Fruit fly (Drosophila melanogaster) whole organism, embryonic: ENCODE results near the gene CG4452.

Source experiments
- Aef1 ChIP-seq: fragments of 200-800 bp; sonication (Bioruptor generic); IDR thresholded peaks from 3 replicates; pipeline ENCODE4 v1.3.6; 2022; ENCODE audit warnings: missing biosample characterization, missing genetic modification characterization
- CG10321 ChIP-seq: fragments of 200-800 bp; sonication (Bioruptor generic); IDR thresholded peaks from 2 replicates; pipeline ENCODE4 v1.3.6; 2022; ENCODE audit warnings: missing biosample characterization, missing genetic modification characterization
- CG12659 ChIP-seq: fragments of 200-800 bp; sonication (Bioruptor generic); optimal IDR thresholded peaks from 3 replicates; lab custom pipeline; 2017; ENCODE audit warnings: mild to moderate bottlenecking, missing biosample characterization, missing genetic modification reagents, missing genetic modification characterization
- CG14014 ChIP-seq: fragments of 200-800 bp; sonication (Bioruptor generic); IDR thresholded peaks from 2 replicates; pipeline ENCODE4 v1.3.6; 2022; ENCODE audit warnings: missing biosample characterization, missing genetic modification characterization
- CG15269 ChIP-seq: fragments of 200-800 bp; sonication (Bioruptor generic); optimal IDR thresholded peaks from 2 replicates; lab custom pipeline; 2018; ENCODE audit warnings: missing biosample characterization, mild to moderate bottlenecking, missing genetic modification characterization, moderate library complexity
- CG1647 ChIP-seq: fragments of 200-800 bp; sonication (Bioruptor generic); optimal IDR thresholded peaks from 3 replicates; lab custom pipeline; 2016; ENCODE audit warnings: missing biosample characterization, missing genetic modification characterization
- CG17328 ChIP-seq: fragments of 200-800 bp; sonication (Bioruptor generic); IDR thresholded peaks from 2 replicates; pipeline ENCODE4 v1.3.6; 2022; ENCODE audit warnings: missing biosample characterization, missing genetic modification characterization
- CG17385 ChIP-seq: fragments of 200-800 bp; sonication (Bioruptor generic); optimal IDR thresholded peaks from 3 replicates; lab custom pipeline; 2018; ENCODE audit warnings: missing biosample characterization, mild to moderate bottlenecking, missing genetic modification characterization
- CG17912 ChIP-seq: fragments of 200-800 bp; sonication (Bioruptor generic); optimal IDR thresholded peaks from 2 replicates; lab custom pipeline; 2018; ENCODE audit warnings: missing biosample characterization, mild to moderate bottlenecking, missing genetic modification characterization
- CG18262 ChIP-seq: fragments of 200-800 bp; optimal IDR thresholded peaks from 3 replicates; lab custom pipeline; 2019; ENCODE audit warnings: missing biosample characterization, mild to moderate bottlenecking, missing genetic modification characterization, moderate library complexity
- CG2712 ChIP-seq: fragments of 200-800 bp; optimal IDR thresholded peaks from 3 replicates; lab custom pipeline; 2019; ENCODE audit warnings: missing biosample characterization, mild to moderate bottlenecking, missing genetic modification characterization, moderate library complexity
- CG31388 ChIP-seq: fragments of 200-800 bp; sonication (Bioruptor generic); optimal IDR thresholded peaks from 2 replicates; lab custom pipeline; 2016; ENCODE audit warnings: missing biosample characterization, missing genetic modification characterization
- CG32532 ChIP-seq: fragments of 200-800 bp; sonication (Bioruptor generic); IDR thresholded peaks from 2 replicates; pipeline ENCODE4 v1.3.6; 2022; ENCODE audit warnings: missing biosample characterization, missing genetic modification characterization
- CG33213 ChIP-seq: fragments of 200-800 bp; sonication (Bioruptor generic); optimal IDR thresholded peaks from 3 replicates; lab custom pipeline; 2016; ENCODE audit warnings: missing biosample characterization, missing genetic modification characterization
- CG3847 ChIP-seq: fragments of 200-800 bp; sonication (Bioruptor generic); IDR thresholded peaks from 2 replicates; pipeline ENCODE4 v1.3.6; 2022; ENCODE audit warnings: missing biosample characterization, missing genetic modification characterization
- CG4820 ChIP-seq: fragments of 200-800 bp; sonication (Bioruptor generic); optimal IDR thresholded peaks from 3 replicates; lab custom pipeline; 2016; ENCODE audit warnings: missing biosample characterization, missing genetic modification characterization
- CG9437 ChIP-seq: fragments of 200-800 bp; sonication (Bioruptor generic); optimal IDR thresholded peaks from 2 replicates; lab custom pipeline; 2018; ENCODE audit warnings: missing biosample characterization, mild to moderate bottlenecking, missing genetic modification characterization
- Dad ChIP-seq: fragments of 200-800 bp; sonication (Bioruptor generic); optimal IDR thresholded peaks from 3 replicates; lab custom pipeline; 2016; ENCODE audit warnings: missing biosample characterization, missing genetic modification characterization
- Dll ChIP-seq: fragments of 200-800 bp; sonication (Bioruptor generic); IDR thresholded peaks from 4 replicates; pipeline ENCODE4 v1.3.6; 2022; ENCODE audit warnings: missing biosample characterization, missing genetic modification characterization; ENCODE audit not compliant: partially characterized antibody
- Doc3 ChIP-seq: fragments of 200-800 bp; sonication (Bioruptor generic); IDR thresholded peaks from 3 replicates; pipeline ENCODE4 v1.3.6; 2022; ENCODE audit warnings: missing biosample characterization, missing genetic modification characterization; ENCODE audit not compliant: partially characterized antibody
- E2f1 ChIP-seq: fragments of 200-800 bp; sonication (Bioruptor generic); IDR thresholded peaks from 2 replicates; pipeline ENCODE4 v1.3.6; 2022; ENCODE audit warnings: missing biosample characterization, missing genetic modification characterization
- HHEX ChIP-seq: fragments of 200-800 bp; sonication (Bioruptor generic); optimal IDR thresholded peaks from 3 replicates; lab custom pipeline; 2017; ENCODE audit warnings: missing biosample characterization, mild to moderate bottlenecking, missing genetic modification characterization, missing genetic modification reagents
- Lhr ChIP-seq: fragments of 200-800 bp; sonication (Bioruptor generic); optimal IDR thresholded peaks from 3 replicates; lab custom pipeline; 2017; ENCODE audit warnings: mild to moderate bottlenecking, missing biosample characterization, missing genetic modification reagents, missing genetic modification characterization
- MESR4 ChIP-seq: fragments of 200-800 bp; sonication (Bioruptor generic); optimal IDR thresholded peaks from 2 replicates; lab custom pipeline; 2018; ENCODE audit warnings: missing biosample characterization, mild to moderate bottlenecking, missing genetic modification characterization, moderate library complexity
- Med ChIP-seq: fragments of 200-800 bp; sonication (Bioruptor generic); peaks from one replicate; lab custom pipeline; 2016; ENCODE audit warnings: missing biosample characterization, missing genetic modification characterization, mild to moderate bottlenecking, inconsistent platforms, moderate library complexity
- Spps ChIP-seq: fragments of 200-800 bp; sonication (Bioruptor generic); optimal IDR thresholded peaks from 2 replicates; lab custom pipeline; 2018; ENCODE audit warnings: missing biosample characterization, mild to moderate bottlenecking, missing genetic modification characterization
- Usf ChIP-seq: fragments of 200-800 bp; sonication (Bioruptor generic); optimal IDR thresholded peaks from 2 replicates; lab custom pipeline; 2017; ENCODE audit warnings: missing genotype, missing biosample characterization, missing genetic modification characterization
- Xrp1 ChIP-seq: fragments of 200-800 bp; sonication (Bioruptor generic); IDR thresholded peaks from 2 replicates; pipeline ENCODE4 v1.3.6; 2022; ENCODE audit warnings: missing biosample characterization, missing genetic modification characterization
- YL-1 ChIP-seq: fragments of 200-800 bp; sonication (Bioruptor generic); optimal IDR thresholded peaks from 3 replicates; lab custom pipeline; 2017; ENCODE audit warnings: missing biosample characterization, mild to moderate bottlenecking, missing genetic modification characterization
- bigmax ChIP-seq: fragments of 200-800 bp; sonication (Bioruptor generic); optimal IDR thresholded peaks from 2 replicates; lab custom pipeline; 2018; ENCODE audit warnings: missing biosample characterization, mild to moderate bottlenecking, missing genetic modification characterization
- crp ChIP-seq, 2 experiments: fragments of 200-800 bp; sonication (Bioruptor generic); optimal IDR thresholded peaks; 2 replicates in 1 of 2; 3 replicates in 1 of 2; lab custom pipeline; 2017; ENCODE audit warnings: missing biosample characterization in 2 of 2, missing genetic modification characterization in 2 of 2, mild to moderate bottlenecking in 1 of 2, moderate library complexity in 1 of 2
- cwo ChIP-seq: fragments of 200-800 bp; sonication (Bioruptor generic); optimal IDR thresholded peaks from 3 replicates; lab custom pipeline; 2017; ENCODE audit warnings: missing biosample characterization, missing genetic modification characterization, mild to moderate bottlenecking, moderate library complexity, missing genetic modification reagents
- gcm2 ChIP-seq: fragments of 200-800 bp; sonication (Bioruptor generic); optimal IDR thresholded peaks from 2 replicates; lab custom pipeline; 2016; ENCODE audit warnings: missing biosample characterization, missing genetic modification characterization
- grau ChIP-seq: fragments of 200-800 bp; optimal IDR thresholded peaks from 3 replicates; lab custom pipeline; 2019; ENCODE audit warnings: missing biosample characterization, mild to moderate bottlenecking, missing genetic modification characterization, moderate library complexity
- hbn ChIP-seq: fragments of 200-800 bp; sonication (Bioruptor generic); IDR thresholded peaks from 2 replicates; pipeline ENCODE4 v1.3.6; 2022; ENCODE audit warnings: missing biosample characterization, missing genetic modification characterization; ENCODE audit not compliant: partially characterized antibody
- hth ChIP-seq: fragments of >200 bp; optimal IDR thresholded peaks from 2 replicates; lab custom pipeline; 2017; ENCODE audit warnings: inconsistent platforms
- lola ChIP-seq, 3 experiments: fragments of >200 bp in 2 of 3; fragments of 200-800 bp in 1 of 3; sonication (Bioruptor generic) in 1 of 3; optimal IDR thresholded peaks; 2 replicates each; lab custom pipeline; 2017 to 2019; ENCODE audit warnings: missing biosample characterization in 3 of 3, missing genetic modification characterization in 3 of 3, mild to moderate bottlenecking in 1 of 3, moderate library complexity in 1 of 3
- nmo ChIP-seq: fragments of 200-800 bp; sonication (Bioruptor generic); optimal IDR thresholded peaks from 2 replicates; lab custom pipeline; 2018; ENCODE audit warnings: missing biosample characterization, mild to moderate bottlenecking, missing genetic modification characterization, moderate library complexity
- sens ChIP-seq: fragments of 200-800 bp; sonication (Bioruptor generic); peaks from one replicate; lab custom pipeline; 2016; ENCODE audit warnings: missing biosample characterization, missing genetic modification characterization
- sima ChIP-seq: fragments of 200-800 bp; sonication (Bioruptor generic); optimal IDR thresholded peaks from 2 replicates; lab custom pipeline; 2016; ENCODE audit warnings: missing biosample characterization, missing genetic modification characterization
- slbo ChIP-seq: fragments of 200-800 bp; sonication (Bioruptor generic); IDR thresholded peaks from 2 replicates; pipeline ENCODE4 v1.3.6; 2022; ENCODE audit warnings: missing biosample characterization, missing genetic modification characterization
- sob ChIP-seq: fragments of 200-800 bp; sonication (Bioruptor generic); IDR thresholded peaks from 2 replicates; pipeline ENCODE4 v1.3.6; 2022; ENCODE audit warnings: missing biosample characterization, missing genetic modification characterization
- tin ChIP-seq: fragments of 200-800 bp; sonication (Bioruptor generic); optimal IDR thresholded peaks from 3 replicates; lab custom pipeline; 2016; ENCODE audit warnings: missing biosample characterization, missing genetic modification characterization
- unc-4 ChIP-seq: fragments of 200-800 bp; sonication (Bioruptor generic); IDR thresholded peaks from 2 replicates; pipeline ENCODE4 v1.3.6; 2022; ENCODE audit warnings: missing biosample characterization, missing genetic modification characterization; ENCODE audit not compliant: partially characterized antibody

Gene CG4452

dm6 chr3L:9370907-9371365 lies 3.8 kb downstream of the CG4452 start, which contains the start of gene Fdx1 (continued):
- peak; percentile 5 for TF ChIP-seq Spps (tag; lab: Kevin White, UChicago)
- peak; percentile 97 for TF ChIP-seq bigmax (GFP tag; lab: Kevin White, UChicago)
- 0 out of 2 replicates have a peak, but pooled peaks have one; percentile 48 for TF ChIP-seq sob
- TF ChIP-seq crp (GFP tag; optimal IDR thresholded peaks at IDR 0.05; lab: Kevin White, UChicago), result peak in 1 of 2 experiments; percentile 8
- TF ChIP-seq CG15269 (tag; lab: Kevin White, UChicago), result peak; percentile 53
- TF ChIP-seq HHEX (GFP tag; lab: Kevin White, UChicago), result no peak
- peak; percentile 28 for TF ChIP-seq CG17385 (GFP tag; lab: Kevin White, UChicago)
- no peak for TF ChIP-seq Dad (GFP tag; lab: Kevin White, UChicago)
- peak; percentile 43 for TF ChIP-seq CG18262 (tag; lab: Kevin White, UChicago)
- TF ChIP-seq MESR4 (GFP tag; lab: Kevin White, UChicago), result peak; percentile 12
- TF ChIP-seq nmo (GFP tag; lab: Kevin White, UChicago), result peak; percentile 45
- peak in 1 of 3 experiments; percentile 14 for TF ChIP-seq lola (GFP tag; optimal IDR thresholded peaks at IDR 0.05; lab: Kevin White, UChicago)
- peak; percentile 4 for TF ChIP-seq cwo (GFP tag; lab: Kevin White, UChicago)
- TF ChIP-seq CG32532 (GFP tag; lab: Robert Waterston, UW), result peak; percentile 15; the same call in 1 of the 2 replicates
- TF ChIP-seq CG17912 (GFP tag; lab: Kevin White, UChicago), result no peak
- TF ChIP-seq hth (lab: Kevin White, UChicago), result no peak
- peak; percentile 45 for TF ChIP-seq CG2712 (tag; lab: Kevin White, UChicago)
- peak; percentile 68 for TF ChIP-seq Aef1 (GFP tag; lab: Robert Waterston, UW)
- no peak for TF ChIP-seq Usf
- no peak for TF ChIP-seq gcm2 (GFP tag; lab: Kevin White, UChicago)
- TF ChIP-seq CG17328 (GFP tag; lab: Robert Waterston, UW), result peak; percentile 68
- TF ChIP-seq unc-4 (GFP tag; lab: Robert Waterston, UW), result peak; percentile 70
- peak; percentile 80 for TF ChIP-seq Dll
- TF ChIP-seq E2f1, result 0 out of 2 replicates have a peak, but pooled peaks have one; percentile 22
- TF ChIP-seq CG9437 (GFP tag; lab: Kevin White, UChicago), result peak; percentile 10
- TF ChIP-seq Xrp1 (GFP tag; lab: Robert Waterston, UW), result peak; percentile 59; the same call in 1 of the 2 replicates
- peak; percentile 1 for TF ChIP-seq YL-1 (GFP tag; lab: Kevin White, UChicago)
- no peak for TF ChIP-seq Lhr (GFP tag; lab: Kevin White, UChicago)
- TF ChIP-seq CG14014 (GFP tag; lab: Robert Waterston, UW), result 0 out of 2 replicates have a peak, but pooled peaks have one; percentile 39
- TF ChIP-seq slbo (GFP tag; lab: Robert Waterston, UW), result peak; percentile 74
- no peak for TF ChIP-seq sima (GFP tag; lab: Kevin White, UChicago)
- TF ChIP-seq sens (GFP tag; lab: Kevin White, UChicago), result peak; percentile 75
- peak; percentile 64 for TF ChIP-seq Doc3 (GFP tag; lab: Robert Waterston, UW)
- peak; percentile 27 for TF ChIP-seq CG12659 (GFP tag; lab: Kevin White, UChicago)
- TF ChIP-seq CG33213 (GFP tag; lab: Kevin White, UChicago), result no peak
- peak; percentile 59 for TF ChIP-seq hbn
- TF ChIP-seq grau (tag; lab: Kevin White, UChicago), result peak; percentile 50
- no peak for TF ChIP-seq CG31388
- TF ChIP-seq CG10321, result no peak
- TF ChIP-seq CG4820 (GFP tag; lab: Kevin White, UChicago), result peak; percentile 34
- peak; percentile 41 for TF ChIP-seq tin
- TF ChIP-seq CG3847 (GFP tag; lab: Robert Waterston, UW), result peak; percentile 36
- peak; percentile 66 for TF ChIP-seq Med (GFP tag; lab: Kevin White, UChicago)
- TF ChIP-seq CG1647, result no peak
